Fruit fly (Drosophila melanogaster): Measurements from ENCODE around the gene sip2.

The sip2 gene

DNA sequence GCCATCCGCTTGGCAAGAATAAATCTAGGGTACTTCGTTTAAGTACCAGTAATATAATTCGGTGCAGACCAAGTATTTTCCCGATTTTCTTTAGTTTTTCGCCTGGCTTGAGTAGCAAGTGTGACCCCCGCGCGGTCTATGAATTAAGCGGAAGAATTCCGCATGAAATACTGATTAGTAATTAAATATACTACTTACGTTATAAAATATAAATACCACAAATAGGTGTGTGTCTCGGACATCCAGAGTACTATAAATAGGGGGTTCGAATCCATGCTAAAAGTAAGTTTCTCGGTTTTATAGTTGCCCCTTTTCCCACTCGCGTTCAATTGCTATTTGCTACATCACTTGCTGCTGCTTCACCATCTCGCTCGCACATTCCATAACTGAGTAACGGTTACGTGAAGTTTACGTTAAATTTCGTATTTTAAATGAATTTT, 7.7 kb upstream of the sip2 start, which contains the start of gene snRNP-U1-70K (continued):
- TF ChIP-seq dati (GFP tag; IDR thresholded peaks at IDR 0.05) (no peak), CG18262 (tag; optimal IDR thresholded peaks at IDR 0.05) (no peak), ci (GFP tag; IDR thresholded peaks at IDR 0.05) (peak; percentile 79), CG9215 (GFP tag; IDR thresholded peaks at IDR 0.05) (no peak), CG4360 (GFP tag; IDR thresholded peaks at IDR 0.05) (no peak), Chrac-16 (GFP tag; optimal IDR thresholded peaks at IDR 0.05) (no peak), Ets97D (GFP tag; optimal IDR thresholded peaks at IDR 0.05) (peak; percentile 46), CG10543 (GFP tag; optimal IDR thresholded peaks at IDR 0.05) (no peak), CG17186 (GFP tag; optimal IDR thresholded peaks at IDR 0.05) (peak; percentile 1), ttk (GFP tag; IDR thresholded peaks at IDR 0.05) (no peak), E2f2 (GFP tag; IDR thresholded peaks at IDR 0.05) (peak; percentile 19; the same call in 1 of the 2 replicates), MBD-R2 (GFP tag; IDR thresholded peaks at IDR 0.05) (no peak; the same call in 1 of the 2 replicates), CG9932 (GFP tag; IDR thresholded peaks at IDR 0.05) (peak; percentile 44), emc (GFP tag; optimal IDR thresholded peaks at IDR 0.05) (no peak), CG6813 (GFP tag; optimal IDR thresholded peaks at IDR 0.05) (no peak), Deaf1 (tag; optimal IDR thresholded peaks at IDR 0.05) (no peak), bcd (GFP tag; optimal IDR thresholded peaks at IDR 0.05) (peak; percentile 14), bigmax (GFP tag; optimal IDR thresholded peaks at IDR 0.05) (peak; percentile 98), Hsf (GFP tag; optimal IDR thresholded peaks at IDR 0.05) (no peak), MTF-1 (GFP tag; optimal IDR thresholded peaks at IDR 0.05; ENCODE audit: borderline replicate concordance) (no peak), ftz-f1 (GFP tag; optimal IDR thresholded peaks at IDR 0.05) (no peak), sqz (GFP tag; optimal IDR thresholded peaks at IDR 0.05) (no peak), CG9609 (GFP tag; optimal IDR thresholded peaks at IDR 0.05) (no peak), croc (GFP tag; conservative IDR thresholded peaks at IDR 0.05) (no peak), zen (tag; optimal IDR thresholded peaks at IDR 0.05) (peak; percentile 62), tgo (GFP tag; IDR thresholded peaks at IDR 0.05) (no peak), fd3F (GFP tag; optimal IDR thresholded peaks at IDR 0.05) (no peak), pfk (GFP tag; optimal IDR thresholded peaks at IDR 0.05) (no peak), BtbVII (GFP tag; optimal IDR thresholded peaks at IDR 0.05) (no peak), CG1602 (GFP tag; optimal IDR thresholded peaks at IDR 0.05) (no peak), ato (GFP tag; IDR thresholded peaks at IDR 0.05; ENCODE audit: partially characterized antibody) (no peak), Lhr (GFP tag; optimal IDR thresholded peaks at IDR 0.05) (peak; percentile 82), H2.0 (GFP tag; IDR thresholded peaks at IDR 0.05) (no peak), Kr (GFP tag; optimal IDR thresholded peaks at IDR 0.05) (no peak), CG4854 (GFP tag; optimal IDR thresholded peaks at IDR 0.05) (no peak), chn (GFP tag; optimal IDR thresholded peaks at IDR 0.05) (peak; percentile 42), CG2120 (GFP tag; optimal IDR thresholded peaks at IDR 0.05) (no peak), ERR (GFP tag; optimal IDR thresholded peaks at IDR 0.05) (no peak), kay (GFP tag; optimal IDR thresholded peaks at IDR 0.05) (no peak), Camta (GFP tag; optimal IDR thresholded peaks at IDR 0.05) (no peak), CG2199 (GFP tag; IDR thresholded peaks at IDR 0.05) (no peak), Med (GFP tag) (peak; percentile 83), CG33213 (GFP tag; optimal IDR thresholded peaks at IDR 0.05) (peak; percentile 40), lov (optimal IDR thresholded peaks at IDR 0.05) (no peak), lov (GFP tag; IDR thresholded peaks at IDR 0.05) (no peak), CG6654 (GFP tag; optimal IDR thresholded peaks at IDR 0.05) (no peak), Poxn (GFP tag; IDR thresholded peaks at IDR 0.05) (no peak), Dad (GFP tag; optimal IDR thresholded peaks at IDR 0.05) (no peak), Adf1 (GFP tag; IDR thresholded peaks at IDR 0.05) (peak; percentile 55), CG14860 (GFP tag; IDR thresholded peaks at IDR 0.05; ENCODE audit: partially characterized antibody) (no peak), rib (GFP tag; IDR thresholded peaks at IDR 0.05) (no peak), CG3847 (GFP tag; IDR thresholded peaks at IDR 0.05) (peak; percentile 23; the same call in 1 of the 2 replicates), CG18619 (GFP tag; optimal IDR thresholded peaks at IDR 0.05) (no peak)

Data from whole organism, embryonic.